Worm (Caenorhabditis elegans) whole organism, L1 larva: Measurements from ENCODE around the gene lido-14.

Source experiments
- elt-2 ChIP-seq: sonication (generic microtip); optimal IDR thresholded peaks from 2 replicates; lab custom pipeline; 2016; ENCODE audit warnings: missing genetic modification characterization, mild to moderate bottlenecking, inconsistent platforms, missing compliant biosample characterization, missing genetic modification reagents
- lin-15B ChIP-seq: fragments of 150-350 bp; sonication (generic microtip); optimal IDR thresholded peaks from 3 replicates; lab custom pipeline; 2014; ENCODE audit warnings: missing biosample characterization, missing genetic modification characterization
- lin-35 ChIP-seq, 2 experiments: fragments of 150-350 bp; optimal IDR thresholded peaks; 2 replicates each; lab custom pipeline; 2014; ENCODE audit warnings: missing biosample characterization in 2 of 2, missing genetic modification characterization in 2 of 2, missing genetic modification reagents in 2 of 2
- mab-9 ChIP-seq: fragments of 200-800 bp; sonication (Bioruptor generic); IDR thresholded peaks from 2 replicates; pipeline ENCODE4 v1.3.6; 2022; ENCODE audit warnings: missing genetic modification reagents, missing genetic modification characterization, missing compliant biosample characterization
- nhr-11 ChIP-seq: fragments of 150-350 bp; optimal IDR thresholded peaks from 2 replicates; lab custom pipeline; 2014; ENCODE audit warnings: missing biosample characterization, missing genetic modification characterization
- nhr-19 ChIP-seq: fragments of 200-800 bp; sonication (Bioruptor generic); conservative IDR thresholded peaks from 2 replicates; pipeline ENCODE4 v1.3.6; 2022; ENCODE audit warnings: missing genetic modification characterization, missing compliant biosample characterization
- sup-37 ChIP-seq: fragments of 200-800 bp; sonication (Bioruptor generic); optimal IDR thresholded peaks from 2 replicates; lab custom pipeline; 2018; ENCODE audit warnings: mild to moderate bottlenecking, missing genetic modification characterization, missing compliant biosample characterization
- unc-86 ChIP-seq: sonication (generic microtip); optimal IDR thresholded peaks from 2 replicates; lab custom pipeline; 2016; ENCODE audit warnings: missing genetic modification characterization, missing compliant biosample characterization
- zag-1 ChIP-seq: fragments of 150-350 bp; optimal IDR thresholded peaks from 2 replicates; lab custom pipeline; 2014; ENCODE audit warnings: missing biosample characterization, missing genetic modification characterization

ce11 chrII:3337039-3337438, 21.9 kb upstream of the lido-14 start, which contains the start of gene F14D2.19:
- no peak for TF ChIP-seq nhr-11 (tag; lab: Kevin White, UChicago)
- no peak for TF ChIP-seq sup-37
- no peak for TF ChIP-seq lin-15B (tag; lab: Kevin White, UChicago)
- TF ChIP-seq mab-9: no peak
- no peak for TF ChIP-seq unc-86
- TF ChIP-seq zag-1 (tag; lab: Kevin White, UChicago): no peak
- no peak for TF ChIP-seq elt-2
- TF ChIP-seq lin-35 (GFP tag; optimal IDR thresholded peaks at IDR 0.05; lab: Kevin White, UChicago): no peak
- TF ChIP-seq nhr-19: no peak
